Worm (Caenorhabditis elegans): ENCODE results near the gene T24D5.6.
"Not testable (repeated sequence)": the region's sequence is repeated elsewhere in the genome, so short reads cannot be mapped to it uniquely, and the experiment has no call there.

ce11 chrX:12613451-12613850, 10.0 kb downstream of the T24D5.6 start, which contains the start of gene R09A8.1:
- TF ChIP-seq nhr-28 (tag; optimal IDR thresholded peaks at IDR 0.05); nhr-12 (tag; optimal IDR thresholded peaks at IDR 0.05); lin-13 (GFP tag; optimal IDR thresholded peaks at IDR 0.05); snpc-4 (tag; optimal IDR thresholded peaks at IDR 0.05); nhr-84 (tag; optimal IDR thresholded peaks at IDR 0.05); nhr-11 (tag; optimal IDR thresholded peaks at IDR 0.05); elt-3 (tag; optimal IDR thresholded peaks at IDR 0.05); snu-23 (GFP tag; optimal IDR thresholded peaks at IDR 0.05); lir-3 (tag; optimal IDR thresholded peaks at IDR 0.05; ENCODE audit: poor library complexity); nhr-77 (tag; optimal IDR thresholded peaks at IDR 0.05): not testable (repeated sequence)
